Fruit fly (Drosophila melanogaster) whole organism, embryonic: ENCODE results near the gene CG14630.

Source experiments
- Atf6 ChIP-seq: fragments of 200-800 bp; sonication (Bioruptor generic); IDR thresholded peaks from 2 replicates; pipeline ENCODE4 v1.3.6; 2022; ENCODE audit warnings: missing biosample characterization, missing genetic modification characterization
- Bdp1 ChIP-seq: fragments of 200-800 bp; sonication (Bioruptor generic); optimal IDR thresholded peaks from 3 replicates; lab custom pipeline; 2016; ENCODE audit warnings: missing biosample characterization, missing genetic modification characterization
- Bgb ChIP-seq: fragments of 200-800 bp; sonication (Bioruptor generic); IDR thresholded peaks from 2 replicates; pipeline ENCODE4 v1.3.6; 2022; ENCODE audit warnings: missing biosample characterization, missing genetic modification characterization; ENCODE audit not compliant: partially characterized antibody
- CG10543 ChIP-seq: fragments of 200-800 bp; sonication (Bioruptor generic); optimal IDR thresholded peaks from 3 replicates; lab custom pipeline; 2017; ENCODE audit warnings: missing biosample characterization, mild to moderate bottlenecking, missing genetic modification characterization, moderate library complexity
- CG12155 ChIP-seq: fragments of 200-800 bp; sonication (Bioruptor generic); optimal IDR thresholded peaks from 3 replicates; lab custom pipeline; 2016; ENCODE audit warnings: missing biosample characterization, missing genetic modification characterization
- CG14441 ChIP-seq: fragments of 200-800 bp; sonication (Bioruptor generic); IDR thresholded peaks from 2 replicates; pipeline ENCODE4 v1.3.6; 2022; ENCODE audit warnings: missing biosample characterization, missing genetic modification characterization
- CG15479 ChIP-seq: fragments of 200-800 bp; sonication (Bioruptor generic); optimal IDR thresholded peaks from 3 replicates; lab custom pipeline; 2019; ENCODE audit warnings: missing biosample characterization, mild to moderate bottlenecking, missing genetic modification characterization, moderate library complexity
- CG17385 ChIP-seq: fragments of 200-800 bp; sonication (Bioruptor generic); optimal IDR thresholded peaks from 3 replicates; lab custom pipeline; 2018; ENCODE audit warnings: missing biosample characterization, mild to moderate bottlenecking, missing genetic modification characterization
- CG18764 ChIP-seq: fragments of 200-800 bp; sonication (Bioruptor generic); optimal IDR thresholded peaks from 3 replicates; lab custom pipeline; 2016; ENCODE audit warnings: missing biosample characterization, missing genetic modification characterization
- CG2116 ChIP-seq: fragments of 200-800 bp; sonication (Bioruptor generic); optimal IDR thresholded peaks from 3 replicates; lab custom pipeline; 2018; ENCODE audit warnings: missing biosample characterization, mild to moderate bottlenecking, missing genetic modification characterization
- CG3163 ChIP-seq: fragments of 200-800 bp; sonication (Bioruptor generic); optimal IDR thresholded peaks from 3 replicates; lab custom pipeline; 2016; ENCODE audit warnings: missing biosample characterization, missing genetic modification characterization
- CG34376 ChIP-seq: fragments of 200-800 bp; sonication (Bioruptor generic); optimal IDR thresholded peaks from 2 replicates; lab custom pipeline; 2018; ENCODE audit warnings: missing biosample characterization, mild to moderate bottlenecking, missing genetic modification characterization
- CG3847 ChIP-seq: fragments of 200-800 bp; sonication (Bioruptor generic); IDR thresholded peaks from 2 replicates; pipeline ENCODE4 v1.3.6; 2022; ENCODE audit warnings: missing biosample characterization, missing genetic modification characterization
- CG4360 ChIP-seq: fragments of 200-800 bp; sonication (Bioruptor generic); IDR thresholded peaks from 2 replicates; pipeline ENCODE4 v1.3.6; 2022; ENCODE audit warnings: missing biosample characterization, missing genetic modification characterization
- CG6683 ChIP-seq: fragments of 200-800 bp; sonication (Bioruptor generic); optimal IDR thresholded peaks from 2 replicates; lab custom pipeline; 2017; ENCODE audit warnings: missing biosample characterization, mild to moderate bottlenecking, missing genetic modification characterization, missing genetic modification reagents
- GATAe ChIP-seq: fragments of 200-800 bp; sonication (Bioruptor generic); conservative IDR thresholded peaks from 2 replicates; pipeline ENCODE4 v1.3.6; 2022; ENCODE audit warnings: missing biosample characterization, missing genetic modification characterization
- HLH4C ChIP-seq: fragments of 200-800 bp; sonication (Bioruptor generic); IDR thresholded peaks from 3 replicates; pipeline ENCODE4 v1.3.6; 2022; ENCODE audit warnings: missing biosample characterization, missing genetic modification characterization; ENCODE audit not compliant: partially characterized antibody
- Hand ChIP-seq: fragments of 200-800 bp; sonication (Bioruptor generic); optimal IDR thresholded peaks from 2 replicates; lab custom pipeline; 2017; ENCODE audit warnings: mild to moderate bottlenecking, missing biosample characterization, missing genetic modification reagents, missing genetic modification characterization
- Hr78 ChIP-seq, 2 experiments: fragments of 200-800 bp in 1 of 2; fragments of >200 bp in 1 of 2; sonication (Bioruptor generic) in 1 of 2; optimal IDR thresholded peaks; 2 replicates each; lab custom pipeline; 2017 to 2019; ENCODE audit warnings: missing biosample characterization in 2 of 2, missing genetic modification characterization in 2 of 2, mild to moderate bottlenecking in 1 of 2, moderate library complexity in 1 of 2
- Mad ChIP-seq: fragments of 200-800 bp; sonication (Bioruptor generic); optimal IDR thresholded peaks from 2 replicates; lab custom pipeline; 2016; ENCODE audit warnings: missing biosample characterization, missing genetic modification characterization
- Med ChIP-seq: fragments of 200-800 bp; sonication (Bioruptor generic); peaks from one replicate; lab custom pipeline; 2016; ENCODE audit warnings: missing biosample characterization, missing genetic modification characterization, mild to moderate bottlenecking, inconsistent platforms, moderate library complexity
- Myb ChIP-seq: fragments of 200-800 bp; sonication (Bioruptor generic); optimal IDR thresholded peaks from 2 replicates; lab custom pipeline; 2016; ENCODE audit warnings: missing biosample characterization, missing genetic modification characterization
- ap ChIP-seq: fragments of 200-800 bp; sonication (Bioruptor generic); IDR thresholded peaks from 2 replicates; pipeline ENCODE4 v1.3.6; 2022; ENCODE audit warnings: missing biosample characterization, missing genetic modification characterization
- bab2 ChIP-seq: fragments of 200-800 bp; sonication (Bioruptor generic); optimal IDR thresholded peaks from 2 replicates; lab custom pipeline; 2016; ENCODE audit warnings: missing biosample characterization, missing genetic modification characterization
- caup ChIP-seq: fragments of 200-800 bp; sonication (Bioruptor generic); optimal IDR thresholded peaks from 3 replicates; lab custom pipeline; 2017; ENCODE audit warnings: missing biosample characterization, mild to moderate bottlenecking, missing genetic modification characterization, moderate library complexity; ENCODE audit not compliant: severe bottlenecking
- chif ChIP-seq, 2 experiments: fragments of 200-800 bp; sonication (Bioruptor generic); optimal IDR thresholded peaks; 3 replicates each; lab custom pipeline; 2016; ENCODE audit warnings: missing biosample characterization in 2 of 2, missing genetic modification characterization in 2 of 2
- ci ChIP-seq: fragments of 200-800 bp; sonication (Bioruptor generic); IDR thresholded peaks from 3 replicates; pipeline ENCODE4 v1.3.6; 2022; ENCODE audit warnings: missing biosample characterization, missing genetic modification characterization
- crol ChIP-seq: fragments of 200-800 bp; sonication (Bioruptor generic); IDR thresholded peaks from 2 replicates; pipeline ENCODE4 v1.3.6; 2022; ENCODE audit warnings: missing biosample characterization, missing genetic modification characterization
- cwo ChIP-seq: fragments of 200-800 bp; sonication (Bioruptor generic); optimal IDR thresholded peaks from 3 replicates; lab custom pipeline; 2017; ENCODE audit warnings: missing biosample characterization, missing genetic modification characterization, mild to moderate bottlenecking, moderate library complexity, missing genetic modification reagents
- dati ChIP-seq: fragments of 200-800 bp; sonication (Bioruptor generic); IDR thresholded peaks from 2 replicates; pipeline ENCODE4 v1.3.6; 2022; ENCODE audit warnings: missing biosample characterization, missing genetic modification characterization
- emc ChIP-seq: fragments of 200-800 bp; sonication (Bioruptor generic); optimal IDR thresholded peaks from 2 replicates; lab custom pipeline; 2016; ENCODE audit warnings: missing biosample characterization, missing genetic modification characterization
- esg ChIP-seq: fragments of 200-800 bp; sonication (Bioruptor generic); conservative IDR thresholded peaks from 2 replicates; pipeline ENCODE4 v1.3.6; 2022; ENCODE audit warnings: missing biosample characterization, missing genetic modification characterization
- fd3F ChIP-seq: fragments of 200-800 bp; sonication (Bioruptor generic); optimal IDR thresholded peaks from 2 replicates; lab custom pipeline; 2018; ENCODE audit warnings: missing biosample characterization, mild to moderate bottlenecking, missing genetic modification characterization, moderate library complexity
- ftz-f1 ChIP-seq: fragments of 200-800 bp; sonication (Bioruptor generic); optimal IDR thresholded peaks from 2 replicates; lab custom pipeline; 2016; ENCODE audit warnings: missing biosample characterization, missing genetic modification characterization
- ham ChIP-seq: fragments of 200-800 bp; sonication (Bioruptor generic); IDR thresholded peaks from 2 replicates; pipeline ENCODE4 v1.3.6; 2022; ENCODE audit warnings: missing biosample characterization, missing genetic modification characterization
- insv ChIP-seq, 2 experiments: fragments of 200-800 bp; sonication (Bioruptor generic); optimal IDR thresholded peaks; 3 replicates each; lab custom pipeline; 2016 to 2018; ENCODE audit warnings: missing biosample characterization in 2 of 2, missing genetic modification characterization in 2 of 2
- inv ChIP-seq: fragments of 200-800 bp; sonication (Bioruptor generic); IDR thresholded peaks from 2 replicates; pipeline ENCODE4 v1.3.6; 2022; ENCODE audit warnings: missing biosample characterization, missing genetic modification characterization; ENCODE audit not compliant: partially characterized antibody
- kay ChIP-seq: fragments of 200-800 bp; sonication (Bioruptor generic); optimal IDR thresholded peaks from 2 replicates; lab custom pipeline; 2016; ENCODE audit warnings: missing biosample characterization, missing genetic modification characterization
- lmd ChIP-seq: fragments of 200-800 bp; sonication (Bioruptor generic); IDR thresholded peaks from 2 replicates; pipeline ENCODE4 v1.3.6; 2022; ENCODE audit warnings: missing biosample characterization, missing genetic modification characterization
- lola ChIP-seq, 3 experiments: fragments of >200 bp in 2 of 3; fragments of 200-800 bp in 1 of 3; sonication (Bioruptor generic) in 1 of 3; optimal IDR thresholded peaks; 2 replicates each; lab custom pipeline; 2017 to 2019; ENCODE audit warnings: missing biosample characterization in 3 of 3, missing genetic modification characterization in 3 of 3, mild to moderate bottlenecking in 1 of 3, moderate library complexity in 1 of 3
- org-1 ChIP-seq: fragments of 200-800 bp; sonication (Bioruptor generic); optimal IDR thresholded peaks from 2 replicates; lab custom pipeline; 2017; ENCODE audit warnings: missing biosample characterization, missing genetic modification characterization
- psq ChIP-seq: fragments of 200-800 bp; sonication (Bioruptor generic); optimal IDR thresholded peaks from 2 replicates; lab custom pipeline; 2017; ENCODE audit warnings: missing biosample characterization, missing genetic modification characterization
- ro ChIP-seq: fragments of 200-800 bp; sonication (Bioruptor generic); IDR thresholded peaks from 2 replicates; pipeline ENCODE4 v1.3.6; 2022; ENCODE audit warnings: missing biosample characterization, missing genetic modification characterization
- run ChIP-seq: fragments of 200-800 bp; sonication (Bioruptor generic); optimal IDR thresholded peaks from 3 replicates; lab custom pipeline; 2018; ENCODE audit warnings: missing biosample characterization, mild to moderate bottlenecking, missing genetic modification characterization
- schlank ChIP-seq: fragments of 200-800 bp; sonication (Bioruptor generic); optimal IDR thresholded peaks from 2 replicates; lab custom pipeline; 2018; ENCODE audit warnings: missing biosample characterization, mild to moderate bottlenecking, missing genetic modification characterization
- sob ChIP-seq: fragments of 200-800 bp; sonication (Bioruptor generic); IDR thresholded peaks from 2 replicates; pipeline ENCODE4 v1.3.6; 2022; ENCODE audit warnings: missing biosample characterization, missing genetic modification characterization
- tio ChIP-seq: fragments of 200-800 bp; sonication (Bioruptor generic); optimal IDR thresholded peaks from 2 replicates; lab custom pipeline; 2017; ENCODE audit warnings: missing biosample characterization, missing genetic modification characterization, inconsistent platforms
- tna ChIP-seq: fragments of 200-800 bp; sonication (Bioruptor generic); IDR thresholded peaks from 2 replicates; pipeline ENCODE4 v1.3.6; 2022; ENCODE audit warnings: missing biosample characterization, missing genetic modification characterization; ENCODE audit not compliant: partially characterized antibody
- unc-4 ChIP-seq: fragments of 200-800 bp; sonication (Bioruptor generic); IDR thresholded peaks from 2 replicates; pipeline ENCODE4 v1.3.6; 2022; ENCODE audit warnings: missing biosample characterization, missing genetic modification characterization; ENCODE audit not compliant: partially characterized antibody
- vfl ChIP-seq: fragments of 200-800 bp; sonication (Bioruptor generic); optimal IDR thresholded peaks from 2 replicates; lab custom pipeline; 2016; ENCODE audit warnings: missing biosample characterization, missing genetic modification characterization
- zf30C ChIP-seq: fragments of 200-800 bp; sonication (Bioruptor generic); optimal IDR thresholded peaks from 3 replicates; lab custom pipeline; 2018; ENCODE audit warnings: missing biosample characterization, mild to moderate bottlenecking, missing genetic modification characterization

The CG14630 gene

dm6 chrX:1051251-1051629, 19.9 kb downstream of the CG14630 start, which contains the start of gene CG14629 (continued):
- TF ChIP-seq CG15479 (GFP tag; lab: Kevin White, UChicago) (no peak), CG4360 (GFP tag; lab: Robert Waterston, UW) (no peak), bab2 (GFP tag; lab: Kevin White, UChicago) (no peak), unc-4 (no peak), psq (GFP tag; lab: Kevin White, UChicago) (no peak), Bdp1 (GFP tag; lab: Kevin White, UChicago) (no peak), schlank (no peak), ci (0 out of 3 replicates have a peak, but pooled peaks have one; percentile 16), vfl (GFP tag; lab: Kevin White, UChicago) (no peak), CG34376 (GFP tag; lab: Kevin White, UChicago) (peak; percentile 60), Hand (GFP tag; lab: Kevin White, UChicago) (no peak), GATAe (GFP tag; lab: Robert Waterston, UW) (peak; percentile 85), CG3847 (GFP tag; lab: Robert Waterston, UW) (no peak), chif (GFP tag; optimal IDR thresholded peaks at IDR 0.05; lab: Kevin White, UChicago) (no peak), tio (GFP tag; lab: Kevin White, UChicago) (no peak), sob (GFP tag; lab: Robert Waterston, UW) (no peak), ftz-f1 (GFP tag; lab: Kevin White, UChicago) (peak; percentile 42), caup (GFP tag; lab: Kevin White, UChicago) (no peak), CG12155 (GFP tag; lab: Kevin White, UChicago) (no peak), dati (GFP tag; lab: Robert Waterston, UW) (no peak), cwo (GFP tag; lab: Kevin White, UChicago) (no peak), lmd (GFP tag; lab: Robert Waterston, UW) (no peak), org-1 (GFP tag; lab: Kevin White, UChicago) (no peak), insv (GFP tag; optimal IDR thresholded peaks at IDR 0.05; lab: Kevin White, UChicago) (no peak), kay (no peak), CG2116 (GFP tag; lab: Kevin White, UChicago) (no peak), Atf6 (GFP tag; lab: Robert Waterston, UW) (no peak), run (tag; lab: Kevin White, UChicago) (no peak), lola (GFP tag; optimal IDR thresholded peaks at IDR 0.05; lab: Kevin White, UChicago) (no peak), tna (GFP tag; lab: Robert Waterston, UW) (no peak), CG17385 (GFP tag; lab: Kevin White, UChicago) (no peak), emc (GFP tag; lab: Kevin White, UChicago) (no peak), Myb (GFP tag; lab: Kevin White, UChicago) (no peak), ro (no peak), CG6683 (GFP tag; lab: Kevin White, UChicago) (no peak), CG18764 (no peak), fd3F (no peak), zf30C (GFP tag; lab: Kevin White, UChicago) (no peak), CG10543 (GFP tag; lab: Kevin White, UChicago) (peak; percentile 71), HLH4C (no peak), esg (GFP tag; lab: Robert Waterston, UW) (no peak), CG3163 (GFP tag; lab: Kevin White, UChicago) (no peak), inv (GFP tag; lab: Robert Waterston, UW) (no peak), Bgb (GFP tag; lab: Robert Waterston, UW) (peak; percentile 17; the same call in 1 of the 2 replicates), ap (no peak), Med (GFP tag; lab: Kevin White, UChicago) (peak; percentile 66), Hr78 (GFP tag; optimal IDR thresholded peaks at IDR 0.05; lab: Kevin White, UChicago) (peak in 1 of 2 experiments; percentile 81), crol (GFP tag; lab: Robert Waterston, UW) (peak; percentile 71), ham (GFP tag; lab: Robert Waterston, UW) (no peak), Mad (GFP tag; lab: Kevin White, UChicago) (no peak), CG14441 (no peak)
